Fruit fly (Drosophila melanogaster) whole organism, embryonic: Measurements from ENCODE around the gene CG7069.

Source experiments
- BEAF-32 ChIP-seq: fragments of 200-800 bp; sonication (Bioruptor generic); optimal IDR thresholded peaks from 3 replicates; lab custom pipeline; 2017; ENCODE audit warnings: missing biosample characterization, missing genetic modification characterization, mild to moderate bottlenecking, moderate library complexity, missing genetic modification reagents
- CG10267 ChIP-seq: fragments of 200-800 bp; sonication (Bioruptor generic); optimal IDR thresholded peaks from 2 replicates; lab custom pipeline; 2018; ENCODE audit warnings: missing biosample characterization, mild to moderate bottlenecking, missing genetic modification characterization, moderate library complexity
- CG12659 ChIP-seq: fragments of 200-800 bp; sonication (Bioruptor generic); optimal IDR thresholded peaks from 3 replicates; lab custom pipeline; 2017; ENCODE audit warnings: mild to moderate bottlenecking, missing biosample characterization, missing genetic modification reagents, missing genetic modification characterization
- CG13624 ChIP-seq: fragments of 200-800 bp; sonication (Bioruptor generic); optimal IDR thresholded peaks from 2 replicates; lab custom pipeline; 2016; ENCODE audit warnings: missing biosample characterization, missing genetic modification characterization
- CG15514 ChIP-seq: fragments of 200-800 bp; sonication (Bioruptor generic); optimal IDR thresholded peaks from 3 replicates; lab custom pipeline; 2017; ENCODE audit warnings: missing biosample characterization, missing genetic modification characterization, mild to moderate bottlenecking, moderate library complexity, missing genetic modification reagents
- CG1603 ChIP-seq: fragments of 200-800 bp; sonication (Bioruptor generic); optimal IDR thresholded peaks from 2 replicates; lab custom pipeline; 2019; ENCODE audit warnings: missing biosample characterization, mild to moderate bottlenecking, missing genetic modification characterization, moderate library complexity
- CG16813 ChIP-seq: fragments of 200-800 bp; sonication (Bioruptor generic); IDR thresholded peaks from 3 replicates; pipeline ENCODE4 v1.3.6; 2022; ENCODE audit warnings: missing biosample characterization, missing genetic modification characterization; ENCODE audit not compliant: partially characterized antibody
- CG2116 ChIP-seq: fragments of 200-800 bp; sonication (Bioruptor generic); optimal IDR thresholded peaks from 3 replicates; lab custom pipeline; 2018; ENCODE audit warnings: missing biosample characterization, mild to moderate bottlenecking, missing genetic modification characterization
- CG34224 ChIP-seq: fragments of 200-800 bp; sonication (Bioruptor generic); IDR thresholded peaks from 3 replicates; pipeline ENCODE4 v1.3.6; 2022; ENCODE audit warnings: missing biosample characterization, missing genetic modification characterization; ENCODE audit not compliant: partially characterized antibody
- CG4707 ChIP-seq: fragments of 200-800 bp; sonication (Bioruptor generic); optimal IDR thresholded peaks from 2 replicates; lab custom pipeline; 2018; ENCODE audit warnings: missing biosample characterization, mild to moderate bottlenecking, missing genetic modification characterization, moderate library complexity
- CG6791 ChIP-seq: fragments of 200-800 bp; sonication (Bioruptor generic); IDR thresholded peaks from 3 replicates; pipeline ENCODE4 v1.3.6; 2022; ENCODE audit warnings: missing biosample characterization, missing genetic modification characterization; ENCODE audit not compliant: partially characterized antibody
- CoRest ChIP-seq: fragments of 200-800 bp; sonication (Bioruptor generic); optimal IDR thresholded peaks from 3 replicates; lab custom pipeline; 2018; ENCODE audit warnings: missing biosample characterization, mild to moderate bottlenecking, missing genetic modification characterization, moderate library complexity
- Dp ChIP-seq: fragments of 200-800 bp; sonication (Bioruptor generic); optimal IDR thresholded peaks from 2 replicates; lab custom pipeline; 2018; ENCODE audit warnings: missing biosample characterization, mild to moderate bottlenecking, missing genetic modification characterization, moderate library complexity
- E2f1 ChIP-seq: fragments of 200-800 bp; sonication (Bioruptor generic); IDR thresholded peaks from 2 replicates; pipeline ENCODE4 v1.3.6; 2022; ENCODE audit warnings: missing biosample characterization, missing genetic modification characterization
- Lpt ChIP-seq: fragments of >200 bp; optimal IDR thresholded peaks from 2 replicates; lab custom pipeline; 2018; ENCODE audit warnings: missing biosample characterization, missing genetic modification characterization
- Myb ChIP-seq: fragments of 200-800 bp; sonication (Bioruptor generic); optimal IDR thresholded peaks from 2 replicates; lab custom pipeline; 2016; ENCODE audit warnings: missing biosample characterization, missing genetic modification characterization
- Scr ChIP-seq: fragments of 200-800 bp; sonication (Bioruptor generic); IDR thresholded peaks from 2 replicates; pipeline ENCODE4 v1.3.6; 2022; ENCODE audit warnings: missing biosample characterization, missing genetic modification characterization; ENCODE audit not compliant: partially characterized antibody
- Spps ChIP-seq: fragments of 200-800 bp; sonication (Bioruptor generic); optimal IDR thresholded peaks from 2 replicates; lab custom pipeline; 2018; ENCODE audit warnings: missing biosample characterization, mild to moderate bottlenecking, missing genetic modification characterization
- Sry-δ ChIP-seq: fragments of 200-800 bp; sonication (Bioruptor generic); optimal IDR thresholded peaks from 2 replicates; lab custom pipeline; 2016; ENCODE audit warnings: missing biosample characterization, missing genetic modification characterization
- Trl ChIP-seq, 3 experiments: fragments of >200 bp in 2 of 3; fragments of 200-800 bp in 1 of 3; sonication (Bioruptor generic) in 1 of 3; optimal IDR thresholded peaks; 2 replicates in 1 of 3; 3 replicates in 2 of 3; lab custom pipeline; 2016 to 2017; ENCODE audit warnings: missing biosample characterization in 1 of 3, missing genetic modification characterization in 1 of 3
- YL-1 ChIP-seq: fragments of 200-800 bp; sonication (Bioruptor generic); optimal IDR thresholded peaks from 3 replicates; lab custom pipeline; 2017; ENCODE audit warnings: missing biosample characterization, mild to moderate bottlenecking, missing genetic modification characterization
- amos ChIP-seq: fragments of 200-800 bp; sonication (Bioruptor generic); IDR thresholded peaks from 2 replicates; pipeline ENCODE4 v1.3.6; 2022; ENCODE audit warnings: missing biosample characterization, missing genetic modification characterization; ENCODE audit not compliant: partially characterized antibody
- bbx ChIP-seq: fragments of 200-800 bp; sonication (Bioruptor generic); IDR thresholded peaks from 2 replicates; pipeline ENCODE4 v1.3.6; 2022; ENCODE audit warnings: missing biosample characterization, missing genetic modification characterization; ENCODE audit not compliant: partially characterized antibody
- bcd ChIP-seq: fragments of 200-800 bp; sonication (Bioruptor generic); optimal IDR thresholded peaks from 2 replicates; lab custom pipeline; 2017; ENCODE audit warnings: missing biosample characterization, mild to moderate bottlenecking, missing genetic modification characterization
- chinmo ChIP-seq: fragments of 200-800 bp; sonication (Bioruptor generic); IDR thresholded peaks from 4 replicates; pipeline ENCODE4 v1.3.6; 2022; ENCODE audit warnings: missing biosample characterization, missing genetic modification characterization; ENCODE audit not compliant: partially characterized antibody
- chm ChIP-seq: fragments of 200-800 bp; sonication (Bioruptor generic); IDR thresholded peaks from 2 replicates; pipeline ENCODE4 v1.3.6; 2022; ENCODE audit warnings: missing biosample characterization, missing genetic modification characterization
- gfzf ChIP-seq: fragments of 200-800 bp; sonication (Bioruptor generic); optimal IDR thresholded peaks from 2 replicates; lab custom pipeline; 2016; ENCODE audit warnings: missing biosample characterization, mild to moderate bottlenecking, missing genetic modification characterization, moderate library complexity
- grau ChIP-seq: fragments of 200-800 bp; optimal IDR thresholded peaks from 3 replicates; lab custom pipeline; 2019; ENCODE audit warnings: missing biosample characterization, mild to moderate bottlenecking, missing genetic modification characterization, moderate library complexity
- hkb ChIP-seq, 2 experiments: fragments of 200-800 bp in 1 of 2; fragments of >200 bp in 1 of 2; sonication (Bioruptor generic) in 1 of 2; IDR thresholded peaks in 1 of 2; optimal IDR thresholded peaks in 1 of 2; 2 replicates each; pipeline versions ENCODE4 v1.3.6 to Lab custom; 2017 to 2022; ENCODE audit warnings: missing biosample characterization in 1 of 2, missing genetic modification characterization in 1 of 2
- knrl ChIP-seq: fragments of 200-800 bp; sonication (Bioruptor generic); IDR thresholded peaks from 3 replicates; pipeline ENCODE4 v1.3.6; 2022; ENCODE audit warnings: missing biosample characterization, missing genetic modification characterization; ENCODE audit not compliant: partially characterized antibody
- nerfin-2 ChIP-seq: fragments of 200-800 bp; sonication (Bioruptor generic); IDR thresholded peaks from 2 replicates; pipeline ENCODE4 v1.3.6; 2022; ENCODE audit warnings: missing biosample characterization, missing genetic modification characterization; ENCODE audit not compliant: partially characterized antibody
- peb ChIP-seq: fragments of 200-800 bp; sonication (Bioruptor generic); IDR thresholded peaks from 2 replicates; pipeline ENCODE4 v1.3.6; 2022; ENCODE audit warnings: missing biosample characterization, missing genetic modification characterization
- phol ChIP-seq: fragments of 200-800 bp; sonication (Bioruptor generic); optimal IDR thresholded peaks from 3 replicates; lab custom pipeline; 2018; ENCODE audit warnings: missing biosample characterization, mild to moderate bottlenecking, missing genetic modification characterization, moderate library complexity
- pzg ChIP-seq: fragments of 200-800 bp; sonication (Bioruptor generic); optimal IDR thresholded peaks from 3 replicates; lab custom pipeline; 2018; ENCODE audit warnings: missing biosample characterization, mild to moderate bottlenecking, missing genetic modification characterization, moderate library complexity
- sd ChIP-seq: fragments of 200-800 bp; sonication (Bioruptor generic); optimal IDR thresholded peaks from 3 replicates; lab custom pipeline; 2018; ENCODE audit warnings: missing biosample characterization, mild to moderate bottlenecking, missing genetic modification characterization, moderate library complexity
- tna ChIP-seq: fragments of 200-800 bp; sonication (Bioruptor generic); IDR thresholded peaks from 2 replicates; pipeline ENCODE4 v1.3.6; 2022; ENCODE audit warnings: missing biosample characterization, missing genetic modification characterization; ENCODE audit not compliant: partially characterized antibody
- trem ChIP-seq: fragments of 200-800 bp; optimal IDR thresholded peaks from 3 replicates; lab custom pipeline; 2019; ENCODE audit warnings: missing biosample characterization, mild to moderate bottlenecking, missing genetic modification characterization, moderate library complexity
- vnd ChIP-seq: fragments of 200-800 bp; sonication (Bioruptor generic); IDR thresholded peaks from 3 replicates; pipeline ENCODE4 v1.3.6; 2022; ENCODE audit warnings: missing biosample characterization, missing genetic modification characterization; ENCODE audit not compliant: partially characterized antibody
- zen2 ChIP-seq: fragments of 200-800 bp; sonication (Bioruptor generic); IDR thresholded peaks from 3 replicates; pipeline ENCODE4 v1.3.6; 2022; ENCODE audit warnings: missing biosample characterization, missing genetic modification characterization; ENCODE audit not compliant: partially characterized antibody
- zfh1 ChIP-seq: fragments of 200-800 bp; sonication (Bioruptor generic); IDR thresholded peaks from 3 replicates; pipeline ENCODE4 v1.3.6; 2022; ENCODE audit warnings: missing biosample characterization, missing genetic modification characterization

The CG7069 gene

DNA sequence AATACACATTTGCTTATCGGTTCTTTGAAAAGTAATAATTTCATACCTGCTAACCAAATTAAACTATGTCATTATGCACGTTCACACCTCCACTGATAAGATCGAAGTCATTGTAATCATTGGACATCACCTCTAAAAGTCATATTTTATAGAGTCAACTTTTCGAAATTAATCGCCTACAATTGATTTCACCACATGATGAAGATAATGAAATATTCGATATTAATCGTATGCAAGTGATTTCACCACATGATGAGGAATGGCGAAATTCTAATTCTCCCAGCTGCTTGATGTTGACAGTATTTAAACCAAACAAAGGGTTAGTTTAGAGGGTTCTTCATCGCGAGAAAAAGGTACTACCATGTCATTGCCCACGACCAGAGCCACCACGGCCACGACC is 3.0 kb downstream of the CG7069 start, which contains the start of gene CG18596 (continued):
- peak; percentile 80 for TF ChIP-seq Dp (GFP tag; lab: Kevin White, UChicago)
- peak; percentile 97 for TF ChIP-seq CG34224 (GFP tag; lab: Robert Waterston, UW)
- peak; percentile 56 for TF ChIP-seq YL-1 (GFP tag; lab: Kevin White, UChicago)
- peak; percentile 0 for TF ChIP-seq gfzf
- TF ChIP-seq CG1603 (tag; lab: Kevin White, UChicago) = peak; percentile 32
- TF ChIP-seq Scr (GFP tag; lab: Robert Waterston, UW) = peak; percentile 98
- no peak for TF ChIP-seq sd (tag; lab: Kevin White, UChicago)
- peak; percentile 93 for TF ChIP-seq bbx (GFP tag; lab: Robert Waterston, UW)
- TF ChIP-seq CG15514 (GFP tag; lab: Kevin White, UChicago) = peak; percentile 29
- TF ChIP-seq E2f1 (GFP tag; lab: Robert Waterston, UW) = no peak
- no peak for TF ChIP-seq CG4707 (GFP tag; lab: Kevin White, UChicago)
- TF ChIP-seq zfh1 (GFP tag; lab: Robert Waterston, UW) = no peak
- peak; percentile 33 for TF ChIP-seq CG12659
- TF ChIP-seq pzg (GFP tag; lab: Kevin White, UChicago) = peak; percentile 60
- no peak for TF ChIP-seq Lpt (GFP tag; lab: Kevin White, UChicago)
- no peak for TF ChIP-seq Trl (optimal IDR thresholded peaks at IDR 0.05; lab: Kevin White, UChicago)
- no peak for TF ChIP-seq Trl (GFP tag; optimal IDR thresholded peaks at IDR 0.05; lab: Kevin White, UChicago)
- TF ChIP-seq chm (GFP tag; lab: Robert Waterston, UW) = 0 out of 2 replicates have a peak, but pooled peaks have one; percentile 41
- peak; percentile 64 for TF ChIP-seq trem
- no peak for TF ChIP-seq Spps
- TF ChIP-seq BEAF-32 = peak; percentile 88
- no peak for TF ChIP-seq peb (GFP tag; lab: Robert Waterston, UW)
- TF ChIP-seq vnd = peak; percentile 92
- TF ChIP-seq Myb (GFP tag; lab: Kevin White, UChicago) = peak; percentile 56
- peak; percentile 92 for TF ChIP-seq CG16813 (GFP tag; lab: Robert Waterston, UW)
- TF ChIP-seq chinmo (GFP tag; lab: Robert Waterston, UW) = peak; percentile 42; the same call in 2 of the 4 replicates
- TF ChIP-seq tna (GFP tag; lab: Robert Waterston, UW) = peak; percentile 88
- TF ChIP-seq Sry-δ (GFP tag; lab: Kevin White, UChicago) = peak; percentile 78
- TF ChIP-seq bcd (GFP tag; lab: Kevin White, UChicago) = no peak
- TF ChIP-seq CG10267 (tag; lab: Kevin White, UChicago) = peak; percentile 33
- TF ChIP-seq grau (tag; lab: Kevin White, UChicago) = no peak
- TF ChIP-seq knrl (GFP tag; lab: Robert Waterston, UW) = peak; percentile 94
- peak; percentile 92 for TF ChIP-seq zen2 (GFP tag; lab: Robert Waterston, UW)
- TF ChIP-seq phol = peak; percentile 67
- TF ChIP-seq CG13624 = no peak
- TF ChIP-seq CG6791 (GFP tag; lab: Robert Waterston, UW) = peak; percentile 85
- peak; percentile 35 for TF ChIP-seq CoRest (tag; lab: Kevin White, UChicago)
- no peak for TF ChIP-seq hkb (optimal IDR thresholded peaks at IDR 0.05; lab: Kevin White, UChicago)
- no peak for TF ChIP-seq hkb (GFP tag; IDR thresholded peaks at IDR 0.05; lab: Robert Waterston, UW)
- peak; percentile 88 for TF ChIP-seq amos
- peak; percentile 91 for TF ChIP-seq nerfin-2 (GFP tag; lab: Robert Waterston, UW)
- TF ChIP-seq CG2116 = peak; percentile 94
